Worm (Caenorhabditis elegans): Measurements from ENCODE around the gene C04E7.3.
A peak's percentile ranks its signal among the peaks of the same experiment; 100 is the strongest.
"Not testable (repeated sequence)": the region's sequence is repeated elsewhere in the genome, so short reads cannot be mapped to it uniquely, and the experiment has no call there.

The C04E7.3 gene

ce11 chrX:334452-334851, 12.6 kb downstream of the C04E7.3 start:
- TF ChIP-seq hmbx-1 (tag; optimal IDR thresholded peaks at IDR 0.05) = no peak
- no peak for TF ChIP-seq flt-1 (GFP tag; IDR thresholded peaks at IDR 0.05)
- TF ChIP-seq scrt-1 (GFP tag; IDR thresholded peaks at IDR 0.05) = no peak
- no peak for TF ChIP-seq pes-1 (GFP tag; IDR thresholded peaks at IDR 0.05)
- TF ChIP-seq tbx-37 (GFP tag; conservative IDR thresholded peaks at IDR 0.05) = no peak
- no peak for TF ChIP-seq B0310.2 (tag; optimal IDR thresholded peaks at IDR 0.05)
- TF ChIP-seq tra-4 (tag; optimal IDR thresholded peaks at IDR 0.05) = no peak

- TF ChIP-seq flt-1 (GFP tag; IDR thresholded peaks at IDR 0.05) (no peak), ets-7 (tag; optimal IDR thresholded peaks at IDR 0.05) (no peak), scrt-1 (GFP tag; IDR thresholded peaks at IDR 0.05) (no peak), hnd-1 (tag; optimal IDR thresholded peaks at IDR 0.05) (no peak), ceh-36 (tag; optimal IDR thresholded peaks at IDR 0.05) (no peak), tra-4 (tag; optimal IDR thresholded peaks at IDR 0.05) (no peak), ama-1 (optimal IDR thresholded peaks at IDR 0.05) (no peak), hmbx-1 (tag; optimal IDR thresholded peaks at IDR 0.05) (no peak), tbx-11 (GFP tag; IDR thresholded peaks at IDR 0.05) (no peak), tbx-37 (GFP tag; conservative IDR thresholded peaks at IDR 0.05) (no peak), aly-1 (tag; optimal IDR thresholded peaks at IDR 0.05) (no peak), hmg-4 (GFP tag; optimal IDR thresholded peaks at IDR 0.05) (no peak), B0310.2 (tag; optimal IDR thresholded peaks at IDR 0.05) (no peak), pes-1 (GFP tag; IDR thresholded peaks at IDR 0.05) (no peak), sea-1 (GFP tag; conservative IDR thresholded peaks at IDR 0.05) (no peak), F13C5.2 (tag; optimal IDR thresholded peaks at IDR 0.05) (no peak), ceh-13 (GFP tag; optimal IDR thresholded peaks at IDR 0.05) (no peak)
These were observed 14.4 kb downstream of the C04E7.3 start for ce11 chrX:332643-333042.

ce11 chrX:328736-329135, 18.3 kb downstream of the C04E7.3 start:
- TF ChIP-seq F13C5.2 (tag; optimal IDR thresholded peaks at IDR 0.05) = no peak
- no peak for TF ChIP-seq hmbx-1 (tag; optimal IDR thresholded peaks at IDR 0.05)

ce11 chrX:325597-326161, 21.3 kb downstream of the C04E7.3 start, which contains the start of gene M02E1.1:
Gene M02E1.1, plus strand, starts transcription at chrX:326111.
- TF ChIP-seq F13C5.2 (tag; optimal IDR thresholded peaks at IDR 0.05) (peak; percentile 2), ama-1 (optimal IDR thresholded peaks at IDR 0.05) (no peak)

- TF ChIP-seq hnd-1 (tag; optimal IDR thresholded peaks at IDR 0.05) (no peak), pes-1 (GFP tag; IDR thresholded peaks at IDR 0.05) (no peak), B0310.2 (tag; optimal IDR thresholded peaks at IDR 0.05) (no peak), ama-1 (optimal IDR thresholded peaks at IDR 0.05) (no peak), F13C5.2 (tag; optimal IDR thresholded peaks at IDR 0.05) (no peak), tra-4 (tag; optimal IDR thresholded peaks at IDR 0.05) (no peak), aly-1 (tag; optimal IDR thresholded peaks at IDR 0.05) (no peak), ceh-13 (GFP tag; optimal IDR thresholded peaks at IDR 0.05) (no peak), scrt-1 (GFP tag; IDR thresholded peaks at IDR 0.05) (no peak), flt-1 (GFP tag; IDR thresholded peaks at IDR 0.05) (no peak), hmbx-1 (tag; optimal IDR thresholded peaks at IDR 0.05) (no peak), sea-1 (GFP tag; conservative IDR thresholded peaks at IDR 0.05) (no peak), hmg-4 (GFP tag; optimal IDR thresholded peaks at IDR 0.05) (no peak), tbx-11 (GFP tag; IDR thresholded peaks at IDR 0.05) (no peak), tbx-37 (GFP tag; conservative IDR thresholded peaks at IDR 0.05) (no peak), ceh-36 (tag; optimal IDR thresholded peaks at IDR 0.05) (no peak), ets-7 (tag; optimal IDR thresholded peaks at IDR 0.05) (no peak)
These were observed 23.0 kb downstream of the C04E7.3 start for ce11 chrX:324021-324420.

- TF ChIP-seq ets-7, hnd-1, hmbx-1 (tag; optimal IDR thresholded peaks at IDR 0.05): not testable (repeated sequence)
These were observed 24.8 kb downstream of the C04E7.3 start, which contains the start of gene M02E1.3 for ce11 chrX:322223-322622. Gene M02E1.3, plus strand, starts transcription at chrX:322523.

- TF ChIP-seq hmbx-1 (tag; optimal IDR thresholded peaks at IDR 0.05) (no peak), pes-1 (GFP tag; IDR thresholded peaks at IDR 0.05) (no peak), flt-1 (GFP tag; IDR thresholded peaks at IDR 0.05) (no peak), tra-4 (tag; optimal IDR thresholded peaks at IDR 0.05) (no peak), sea-1 (GFP tag; conservative IDR thresholded peaks at IDR 0.05) (no peak)
These were observed 34.1 kb downstream of the C04E7.3 start, which contains the start of gene M02E1.4 for ce11 chrX:312908-313307. Gene M02E1.4, plus strand, starts transcription at chrX:313274.

- no peak for TF ChIP-seq tra-4 (tag; optimal IDR thresholded peaks at IDR 0.05)
- no peak for TF ChIP-seq scrt-1 (GFP tag; IDR thresholded peaks at IDR 0.05)
- TF ChIP-seq aly-1 (tag; optimal IDR thresholded peaks at IDR 0.05) = no peak
- TF ChIP-seq F13C5.2 (tag; optimal IDR thresholded peaks at IDR 0.05) = no peak
- TF ChIP-seq pes-1 (GFP tag; IDR thresholded peaks at IDR 0.05) = no peak
- TF ChIP-seq hmg-4 (GFP tag; optimal IDR thresholded peaks at IDR 0.05) = no peak
- TF ChIP-seq hmbx-1 (tag; optimal IDR thresholded peaks at IDR 0.05) = no peak
- TF ChIP-seq tbx-11 (GFP tag; IDR thresholded peaks at IDR 0.05) = no peak
- TF ChIP-seq hnd-1 (tag; optimal IDR thresholded peaks at IDR 0.05) = no peak
- TF ChIP-seq ceh-36 (tag; optimal IDR thresholded peaks at IDR 0.05) = no peak
- TF ChIP-seq flt-1 (GFP tag; IDR thresholded peaks at IDR 0.05) = no peak
- no peak for TF ChIP-seq B0310.2 (tag; optimal IDR thresholded peaks at IDR 0.05)
- TF ChIP-seq ceh-13 (GFP tag; optimal IDR thresholded peaks at IDR 0.05) = no peak
- no peak for TF ChIP-seq tbx-37 (GFP tag; conservative IDR thresholded peaks at IDR 0.05)
- no peak for TF ChIP-seq ets-7 (tag; optimal IDR thresholded peaks at IDR 0.05)
- TF ChIP-seq ama-1 (optimal IDR thresholded peaks at IDR 0.05) = no peak
- TF ChIP-seq sea-1 (GFP tag; conservative IDR thresholded peaks at IDR 0.05) = no peak
These were observed 34.8 kb downstream of the C04E7.3 start for ce11 chrX:312238-312637.
